Fruit fly (Drosophila melanogaster) whole organism, embryonic: ENCODE data around the gene Jarid2.
A peak's percentile ranks its signal among the peaks of the same experiment; 100 is the strongest.

Source experiments
- Awh ChIP-seq: fragments of 200-800 bp; sonication (Bioruptor generic); IDR thresholded peaks from 2 replicates; pipeline ENCODE4, ENCODE4 v1.3.6; 2022; ENCODE audit warnings: missing biosample characterization, missing genetic modification characterization
- B-H2 ChIP-seq: fragments of 200-800 bp; sonication (Bioruptor generic); optimal IDR thresholded peaks from 2 replicates; lab custom pipeline; 2018; ENCODE audit warnings: missing biosample characterization, mild to moderate bottlenecking, missing genetic modification characterization
- Bdp1 ChIP-seq: fragments of 200-800 bp; sonication (Bioruptor generic); optimal IDR thresholded peaks from 3 replicates; lab custom pipeline; 2016; ENCODE audit warnings: missing biosample characterization, missing genetic modification characterization
- Blimp-1 ChIP-seq: fragments of 200-800 bp; sonication (Bioruptor generic); optimal IDR thresholded peaks from 3 replicates; lab custom pipeline; 2018; ENCODE audit warnings: missing biosample characterization, missing genetic modification characterization, mild to moderate bottlenecking, moderate library complexity, missing genetic modification reagents
- Bteb2 ChIP-seq: fragments of 200-800 bp; sonication (Bioruptor generic); optimal IDR thresholded peaks from 2 replicates; lab custom pipeline; 2016; ENCODE audit warnings: missing biosample characterization, missing genetic modification characterization
- CG12236 ChIP-seq: fragments of 200-800 bp; sonication (Bioruptor generic); optimal IDR thresholded peaks from 2 replicates; lab custom pipeline; 2016; ENCODE audit warnings: missing biosample characterization, missing genetic modification characterization
- CG13123 ChIP-seq: fragments of 200-800 bp; sonication (Bioruptor generic); optimal IDR thresholded peaks from 2 replicates; lab custom pipeline; 2016; ENCODE audit warnings: missing biosample characterization, missing genetic modification characterization
- CG13424 ChIP-seq: fragments of 200-800 bp; sonication (Bioruptor generic); optimal IDR thresholded peaks from 2 replicates; lab custom pipeline; 2019; ENCODE audit warnings: missing biosample characterization, mild to moderate bottlenecking, missing genetic modification characterization, moderate library complexity
- CG13624 ChIP-seq: fragments of 200-800 bp; sonication (Bioruptor generic); optimal IDR thresholded peaks from 2 replicates; lab custom pipeline; 2016; ENCODE audit warnings: missing biosample characterization, missing genetic modification characterization
- CG14014 ChIP-seq: fragments of 200-800 bp; sonication (Bioruptor generic); IDR thresholded peaks from 2 replicates; pipeline ENCODE4 v1.3.6; 2022; ENCODE audit warnings: missing biosample characterization, missing genetic modification characterization
- CG1647 ChIP-seq: fragments of 200-800 bp; sonication (Bioruptor generic); optimal IDR thresholded peaks from 3 replicates; lab custom pipeline; 2016; ENCODE audit warnings: missing biosample characterization, missing genetic modification characterization
- CG2120 ChIP-seq: fragments of 200-800 bp; sonication (Bioruptor generic); optimal IDR thresholded peaks from 3 replicates; lab custom pipeline; 2016; ENCODE audit warnings: missing biosample characterization, missing genetic modification characterization
- CG2678 ChIP-seq: fragments of 200-800 bp; sonication (Bioruptor generic); optimal IDR thresholded peaks from 3 replicates; lab custom pipeline; 2019; ENCODE audit warnings: missing biosample characterization, mild to moderate bottlenecking, missing genetic modification characterization, moderate library complexity
- CG2875 ChIP-seq: fragments of 200-800 bp; sonication (Bioruptor generic); optimal IDR thresholded peaks from 2 replicates; lab custom pipeline; 2017; ENCODE audit warnings: missing biosample characterization, mild to moderate bottlenecking, missing genetic modification characterization, missing genetic modification reagents
- CG3726 ChIP-seq: fragments of 200-800 bp; sonication (Bioruptor generic); IDR thresholded peaks from 3 replicates; pipeline ENCODE4, ENCODE4 v1.3.6; 2022; ENCODE audit warnings: missing biosample characterization, missing genetic modification characterization
- CG3838 ChIP-seq: fragments of 200-800 bp; sonication (Bioruptor generic); optimal IDR thresholded peaks from 3 replicates; lab custom pipeline; 2016; ENCODE audit warnings: missing biosample characterization, missing genetic modification characterization
- CG42726 ChIP-seq: fragments of 200-800 bp; sonication (Bioruptor generic); IDR thresholded peaks from 2 replicates; pipeline ENCODE4 v1.3.6; 2022; ENCODE audit warnings: missing biosample characterization, missing genetic modification characterization; ENCODE audit not compliant: partially characterized antibody
- CG43689 ChIP-seq: fragments of 200-800 bp; sonication (Bioruptor generic); IDR thresholded peaks from 2 replicates; pipeline ENCODE4 v1.3.6; 2022; ENCODE audit warnings: missing biosample characterization, missing genetic modification characterization
- CG4424 ChIP-seq: fragments of 200-800 bp; sonication (Bioruptor generic); optimal IDR thresholded peaks from 3 replicates; lab custom pipeline; 2016; ENCODE audit warnings: missing biosample characterization, missing genetic modification characterization
- CG4617 ChIP-seq: fragments of 200-800 bp; sonication (Bioruptor generic); optimal IDR thresholded peaks from 3 replicates; lab custom pipeline; 2016; ENCODE audit warnings: missing biosample characterization, missing genetic modification characterization, borderline replicate concordance
- CG5180 ChIP-seq: fragments of 200-800 bp; sonication (Bioruptor generic); optimal IDR thresholded peaks from 3 replicates; lab custom pipeline; 2017; ENCODE audit warnings: missing biosample characterization, missing genetic modification characterization, mild to moderate bottlenecking, moderate library complexity, missing genetic modification reagents
- CG6654 ChIP-seq: fragments of 200-800 bp; sonication (Bioruptor generic); optimal IDR thresholded peaks from 2 replicates; lab custom pipeline; 2017; ENCODE audit warnings: missing biosample characterization, mild to moderate bottlenecking, missing genetic modification characterization
- CG6813 ChIP-seq: fragments of 200-800 bp; sonication (Bioruptor generic); optimal IDR thresholded peaks from 2 replicates; lab custom pipeline; 2017; ENCODE audit warnings: missing biosample characterization, missing genetic modification characterization, mild to moderate bottlenecking, moderate library complexity, missing genetic modification reagents
- CG9215 ChIP-seq: fragments of 200-800 bp; sonication (Bioruptor generic); IDR thresholded peaks from 2 replicates; pipeline ENCODE4 v1.3.6; 2022; ENCODE audit warnings: missing biosample characterization, missing genetic modification characterization
- CHES-1-like ChIP-seq: fragments of 200-800 bp; sonication (Bioruptor generic); optimal IDR thresholded peaks from 2 replicates; lab custom pipeline; 2016; ENCODE audit warnings: missing biosample characterization, missing genetic modification characterization
- CkIIα-i1 ChIP-seq: fragments of 200-800 bp; sonication (Bioruptor generic); IDR thresholded peaks from 2 replicates; pipeline ENCODE4 v1.3.6; 2022; ENCODE audit warnings: missing biosample characterization, missing genetic modification characterization
- D19A ChIP-seq: fragments of 200-800 bp; optimal IDR thresholded peaks from 3 replicates; lab custom pipeline; 2019; ENCODE audit warnings: missing biosample characterization, mild to moderate bottlenecking, missing genetic modification characterization, moderate library complexity
- Fer2 ChIP-seq: fragments of 200-800 bp; sonication (Bioruptor generic); optimal IDR thresholded peaks from 2 replicates; lab custom pipeline; 2018; ENCODE audit warnings: missing biosample characterization, mild to moderate bottlenecking, missing genetic modification characterization, moderate library complexity
- HLHmδ ChIP-seq: fragments of 200-800 bp; sonication (Bioruptor generic); optimal IDR thresholded peaks from 2 replicates; lab custom pipeline; 2018; ENCODE audit warnings: missing biosample characterization, mild to moderate bottlenecking, missing genetic modification characterization, moderate library complexity
- HmgD ChIP-seq: fragments of 200-800 bp; sonication (Bioruptor generic); optimal IDR thresholded peaks from 3 replicates; lab custom pipeline; 2016; ENCODE audit warnings: missing biosample characterization, missing genetic modification characterization
- Mad ChIP-seq: fragments of 200-800 bp; sonication (Bioruptor generic); optimal IDR thresholded peaks from 2 replicates; lab custom pipeline; 2016; ENCODE audit warnings: missing biosample characterization, missing genetic modification characterization
- Meics ChIP-seq: fragments of 200-800 bp; sonication (Bioruptor generic); optimal IDR thresholded peaks from 2 replicates; lab custom pipeline; 2017; ENCODE audit warnings: missing biosample characterization, mild to moderate bottlenecking, missing genetic modification characterization
- Ravus ChIP-seq: fragments of 200-800 bp; sonication (Bioruptor generic); IDR thresholded peaks from 2 replicates; pipeline ENCODE4 v1.3.6; 2022; ENCODE audit warnings: missing biosample characterization, missing genetic modification characterization
- Rfx ChIP-seq: fragments of 200-800 bp; sonication (Bioruptor generic); IDR thresholded peaks from 2 replicates; pipeline ENCODE4 v1.3.6; 2022; ENCODE audit warnings: missing biosample characterization, missing genetic modification characterization
- Spps ChIP-seq: fragments of 200-800 bp; sonication (Bioruptor generic); optimal IDR thresholded peaks from 2 replicates; lab custom pipeline; 2018; ENCODE audit warnings: missing biosample characterization, mild to moderate bottlenecking, missing genetic modification characterization
- Stat92E ChIP-seq, 3 experiments: fragments of >200 bp in 2 of 3; fragments of 200-800 bp in 1 of 3; sonication (Bioruptor generic) in 1 of 3; optimal IDR thresholded peaks; 2 replicates each; lab custom pipeline; 2017 to 2019; ENCODE audit warnings: missing biosample characterization in 3 of 3, missing genetic modification characterization in 3 of 3, mild to moderate bottlenecking in 1 of 3, moderate library complexity in 1 of 3
- Usf ChIP-seq: fragments of 200-800 bp; sonication (Bioruptor generic); optimal IDR thresholded peaks from 2 replicates; lab custom pipeline; 2017; ENCODE audit warnings: missing genotype, missing biosample characterization, missing genetic modification characterization
- Vsx1 ChIP-seq: fragments of 200-800 bp; sonication (Bioruptor generic); optimal IDR thresholded peaks from 2 replicates; lab custom pipeline; 2017; ENCODE audit warnings: missing biosample characterization, mild to moderate bottlenecking, missing genetic modification characterization, missing genetic modification reagents
- ab ChIP-seq: fragments of 200-800 bp; sonication (Bioruptor generic); optimal IDR thresholded peaks from 2 replicates; lab custom pipeline; 2016; ENCODE audit warnings: missing biosample characterization, missing genetic modification characterization
- btn ChIP-seq: fragments of 200-800 bp; sonication (Bioruptor generic); optimal IDR thresholded peaks from 2 replicates; lab custom pipeline; 2016; ENCODE audit warnings: missing biosample characterization, missing genetic modification characterization
- cas ChIP-seq: fragments of 200-800 bp; sonication (Bioruptor generic); IDR thresholded peaks from 2 replicates; pipeline ENCODE4 v1.3.6; 2022; ENCODE audit warnings: missing biosample characterization, missing genetic modification characterization
- crp ChIP-seq, 2 experiments: fragments of 200-800 bp; sonication (Bioruptor generic); optimal IDR thresholded peaks; 2 replicates in 1 of 2; 3 replicates in 1 of 2; lab custom pipeline; 2017; ENCODE audit warnings: missing biosample characterization in 2 of 2, missing genetic modification characterization in 2 of 2, mild to moderate bottlenecking in 1 of 2, moderate library complexity in 1 of 2
- ems ChIP-seq: fragments of 200-800 bp; sonication (Bioruptor generic); optimal IDR thresholded peaks from 3 replicates; lab custom pipeline; 2016; ENCODE audit warnings: missing biosample characterization, missing genetic modification characterization
- fd96Cb ChIP-seq: fragments of 200-800 bp; sonication (Bioruptor generic); optimal IDR thresholded peaks from 2 replicates; lab custom pipeline; 2018; ENCODE audit warnings: missing biosample characterization, mild to moderate bottlenecking, missing genetic modification characterization, moderate library complexity
- jigr1 ChIP-seq: fragments of 200-800 bp; sonication (Bioruptor generic); IDR thresholded peaks from 3 replicates; pipeline ENCODE4 v1.3.6; 2022; ENCODE audit warnings: missing biosample characterization, missing genetic modification characterization
- sens-2 ChIP-seq: fragments of 200-800 bp; sonication (Bioruptor generic); IDR thresholded peaks from 2 replicates; pipeline ENCODE4 v1.3.6; 2022; ENCODE audit warnings: missing biosample characterization, missing genetic modification characterization
- slp2 ChIP-seq: fragments of 200-800 bp; sonication (Bioruptor generic); optimal IDR thresholded peaks from 2 replicates; lab custom pipeline; 2016; ENCODE audit warnings: missing biosample characterization, missing genetic modification characterization
- sqz ChIP-seq: fragments of 200-800 bp; sonication (Bioruptor generic); optimal IDR thresholded peaks from 3 replicates; lab custom pipeline; 2018; ENCODE audit warnings: missing biosample characterization, mild to moderate bottlenecking, missing genetic modification characterization
- ssp ChIP-seq: fragments of 200-800 bp; sonication (Bioruptor generic); IDR thresholded peaks from 2 replicates; pipeline ENCODE4 v1.3.6; 2022; ENCODE audit warnings: missing biosample characterization, missing genetic modification characterization
- wek ChIP-seq: fragments of 200-800 bp; sonication (Bioruptor generic); optimal IDR thresholded peaks from 3 replicates; lab custom pipeline; 2018; ENCODE audit warnings: missing biosample characterization, mild to moderate bottlenecking, missing genetic modification characterization, moderate library complexity

Gene Jarid2

DNA sequence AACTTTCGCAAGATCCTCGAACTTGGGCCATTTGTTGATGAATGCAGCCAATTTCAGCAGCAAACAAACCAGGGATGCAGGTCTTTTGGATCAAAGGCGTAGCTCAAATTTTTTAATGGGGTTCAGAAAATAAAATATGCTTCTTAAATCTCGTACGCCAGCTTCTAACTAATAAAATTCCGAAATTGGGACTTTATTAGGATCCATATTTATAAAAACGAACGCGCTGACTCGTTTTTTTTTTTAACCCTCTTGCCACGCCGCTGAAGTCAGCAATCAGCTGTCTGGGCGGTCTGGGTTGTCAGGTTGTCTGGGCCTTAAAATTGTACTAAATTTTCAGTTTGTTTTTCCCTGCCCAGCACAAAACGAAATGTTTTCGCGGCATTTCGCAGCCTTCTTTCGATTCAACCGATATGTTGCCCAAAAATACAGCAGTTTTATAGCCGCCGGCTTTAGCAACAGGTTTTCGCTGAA lies 19.2 kb upstream of the Jarid2 start, which contains the start of gene CG3437 (continued):
- TF ChIP-seq Usf (GFP tag; lab: Kevin White, UChicago) (peak; percentile 99), Ravus (GFP tag; lab: Robert Waterston, UW) (peak; percentile 96), Awh (peak; percentile 99), CG43689 (GFP tag; lab: Robert Waterston, UW) (peak; percentile 97), cas (GFP tag; lab: Robert Waterston, UW) (peak; percentile 98), wek (GFP tag; lab: Kevin White, UChicago) (peak; percentile 90), CG9215 (GFP tag; lab: Robert Waterston, UW) (peak; percentile 99), CG3838 (GFP tag; lab: Kevin White, UChicago) (peak; percentile 96), HmgD (GFP tag; lab: Kevin White, UChicago) (peak; percentile 97), CG2678 (peak; percentile 99), fd96Cb (tag; lab: Kevin White, UChicago) (peak; percentile 99), Mad (GFP tag; lab: Kevin White, UChicago) (peak; percentile 98), sqz (GFP tag; lab: Kevin White, UChicago) (peak; percentile 98), CG13424 (tag; lab: Kevin White, UChicago) (peak; percentile 99), CG13624 (GFP tag; lab: Kevin White, UChicago) (peak; percentile 99), CG1647 (GFP tag; lab: Kevin White, UChicago) (peak; percentile 98), ssp (GFP tag; lab: Robert Waterston, UW) (peak; percentile 95), CG2120 (GFP tag; lab: Kevin White, UChicago) (peak; percentile 99), CG6813 (peak; percentile 99), Stat92E (GFP tag; optimal IDR thresholded peaks at IDR 0.05; lab: Kevin White, UChicago) (peak in 1 of 3 experiments; percentile 91), CG42726 (GFP tag; lab: Robert Waterston, UW) (no peak), jigr1 (GFP tag; lab: Robert Waterston, UW) (peak; percentile 98), slp2 (GFP tag; lab: Kevin White, UChicago) (peak; percentile 99), Vsx1 (GFP tag; lab: Kevin White, UChicago) (peak; percentile 97), CG14014 (GFP tag; lab: Robert Waterston, UW) (peak; percentile 99), Fer2 (tag; lab: Kevin White, UChicago) (peak; percentile 98), CG4617 (peak; percentile 98), ems (GFP tag; lab: Kevin White, UChicago) (peak; percentile 99), Bteb2 (GFP tag; lab: Kevin White, UChicago) (peak; percentile 98), CG3726 (GFP tag; lab: Robert Waterston, UW) (peak; percentile 99), CkIIα-i1 (GFP tag; lab: Robert Waterston, UW) (peak; percentile 96), B-H2 (GFP tag; lab: Kevin White, UChicago) (peak; percentile 99), Spps (tag; lab: Kevin White, UChicago) (peak; percentile 96), CG4424 (GFP tag; lab: Kevin White, UChicago) (peak; percentile 98), D19A (peak; percentile 85), CG12236 (peak; percentile 97), CG5180 (GFP tag; lab: Kevin White, UChicago) (peak; percentile 91), Blimp-1 (GFP tag; lab: Kevin White, UChicago) (peak; percentile 97), crp (GFP tag; optimal IDR thresholded peaks at IDR 0.05; lab: Kevin White, UChicago) (peak; percentile 46 to 92), Rfx (GFP tag; lab: Robert Waterston, UW) (peak; percentile 100), Meics (GFP tag; lab: Kevin White, UChicago) (peak; percentile 99), btn (GFP tag; lab: Kevin White, UChicago) (peak; percentile 97), CG13123 (GFP tag; lab: Kevin White, UChicago) (peak; percentile 96), CG6654 (GFP tag; lab: Kevin White, UChicago) (peak; percentile 94), CG2875 (GFP tag; lab: Kevin White, UChicago) (peak; percentile 96), ab (GFP tag; lab: Kevin White, UChicago) (peak; percentile 97), HLHmδ (GFP tag; lab: Kevin White, UChicago) (no peak), sens-2 (GFP tag; lab: Robert Waterston, UW) (peak; percentile 99), Bdp1 (peak; percentile 94), CHES-1-like (GFP tag; lab: Kevin White, UChicago) (peak; percentile 99)
